Worm (Caenorhabditis elegans) whole organism, young adult: ENCODE data around the gene T13A10.2.

Experiments
- B0261.1 ChIP-seq: sonication (generic microtip); optimal IDR thresholded peaks from 2 replicates; lab custom pipeline; 2016; ENCODE audit warnings: mild to moderate bottlenecking, missing genetic modification characterization, moderate library complexity, missing compliant biosample characterization
- snpc-4 ChIP-seq, 5 experiments: fragments of 150-350 bp in 1 of 5; sonication (generic microtip) in 4 of 5; optimal IDR thresholded peaks; 2 replicates each; lab custom pipeline; 2014 to 2018; ENCODE audit warnings: missing genetic modification characterization in 5 of 5, missing biosample characterization in 3 of 5, antibody characterized with exemption in 2 of 5, mild to moderate bottlenecking in 2 of 5, missing compliant biosample characterization in 2 of 5, missing genotype in 2 of 5, moderate library complexity in 2 of 5, missing genetic modification reagents in 1 of 5

DNA sequence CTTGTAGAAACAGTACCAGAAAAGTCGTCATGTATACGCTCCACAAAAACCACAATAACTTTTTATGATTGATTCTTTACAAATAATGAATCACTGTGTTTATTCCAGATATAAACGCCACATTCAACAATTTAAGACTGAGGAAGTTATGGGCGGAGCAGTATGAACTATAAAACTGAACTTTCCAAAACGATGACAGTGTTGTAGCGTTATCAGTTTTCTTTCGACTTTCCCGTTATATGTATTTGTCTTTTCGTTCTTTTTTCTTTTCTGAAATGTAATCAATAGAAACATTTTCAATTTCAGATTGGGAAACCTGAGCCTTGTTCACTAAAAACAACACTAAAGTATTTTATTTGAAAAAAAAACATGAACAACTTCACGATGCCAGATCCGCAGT, 36.0 kb upstream of the T13A10.2 start, which contains the start of gene C49A9.9:
- TF ChIP-seq snpc-4 (GFP tag; optimal IDR thresholded peaks at IDR 0.05; lab: Kevin White, UChicago), result no peak
- TF ChIP-seq snpc-4 (tag; optimal IDR thresholded peaks at IDR 0.05; lab: Kevin White, UChicago), result no peak
- TF ChIP-seq B0261.1 (tag; lab: Kevin White, UChicago), result no peak
